Fruit fly (Drosophila melanogaster) whole organism, embryonic: ENCODE measurements around the gene CG17032.

Experiments
- CG10267 ChIP-seq: fragments of 200-800 bp; sonication (Bioruptor generic); optimal IDR thresholded peaks from 2 replicates; lab custom pipeline; 2018; ENCODE audit warnings: missing biosample characterization, mild to moderate bottlenecking, missing genetic modification characterization, moderate library complexity
- CG10565 ChIP-seq: fragments of 200-800 bp; sonication (Bioruptor generic); optimal IDR thresholded peaks from 3 replicates; lab custom pipeline; 2016; ENCODE audit warnings: missing biosample characterization, mild to moderate bottlenecking, missing genetic modification characterization
- CG11723 ChIP-seq: fragments of 200-800 bp; sonication (Bioruptor generic); optimal IDR thresholded peaks from 2 replicates; lab custom pipeline; 2017; ENCODE audit warnings: missing biosample characterization, mild to moderate bottlenecking, missing genetic modification characterization
- CG12104 ChIP-seq: fragments of 200-800 bp; sonication (Bioruptor generic); optimal IDR thresholded peaks from 3 replicates; lab custom pipeline; 2016; ENCODE audit warnings: missing biosample characterization, missing genetic modification characterization
- CG12744 ChIP-seq: fragments of 200-800 bp; sonication (Bioruptor generic); optimal IDR thresholded peaks from 2 replicates; lab custom pipeline; 2016; ENCODE audit warnings: missing biosample characterization, missing genetic modification characterization
- CG1647 ChIP-seq: fragments of 200-800 bp; sonication (Bioruptor generic); optimal IDR thresholded peaks from 3 replicates; lab custom pipeline; 2016; ENCODE audit warnings: missing biosample characterization, missing genetic modification characterization
- CG16813 ChIP-seq: fragments of 200-800 bp; sonication (Bioruptor generic); IDR thresholded peaks from 3 replicates; pipeline ENCODE4 v1.3.6; 2022; ENCODE audit warnings: missing biosample characterization, missing genetic modification characterization; ENCODE audit not compliant: partially characterized antibody
- CG17568 ChIP-seq: fragments of 200-800 bp; sonication (Bioruptor generic); optimal IDR thresholded peaks from 2 replicates; lab custom pipeline; 2018; ENCODE audit warnings: missing biosample characterization, mild to moderate bottlenecking, missing genetic modification characterization, moderate library complexity
- CG2712 ChIP-seq: fragments of 200-800 bp; optimal IDR thresholded peaks from 3 replicates; lab custom pipeline; 2019; ENCODE audit warnings: missing biosample characterization, mild to moderate bottlenecking, missing genetic modification characterization, moderate library complexity
- CG2889 ChIP-seq: fragments of 200-800 bp; sonication (Bioruptor generic); IDR thresholded peaks from 3 replicates; pipeline ENCODE4 v1.3.6; 2022; ENCODE audit warnings: missing biosample characterization, missing genetic modification characterization
- CG30431 ChIP-seq: fragments of 200-800 bp; sonication (Bioruptor generic); optimal IDR thresholded peaks from 2 replicates; lab custom pipeline; 2017; ENCODE audit warnings: missing biosample characterization, missing genetic modification characterization
- CG3407 ChIP-seq: fragments of 200-800 bp; sonication (Bioruptor generic); optimal IDR thresholded peaks from 2 replicates; lab custom pipeline; 2018; ENCODE audit warnings: missing biosample characterization, mild to moderate bottlenecking, missing genetic modification characterization
- CG6254 ChIP-seq: fragments of 200-800 bp; sonication (Bioruptor generic); optimal IDR thresholded peaks from 3 replicates; lab custom pipeline; 2017; ENCODE audit warnings: mild to moderate bottlenecking, missing biosample characterization, missing genetic modification reagents, missing genetic modification characterization
- CG7372 ChIP-seq: fragments of 200-800 bp; sonication (Bioruptor generic); IDR thresholded peaks from 2 replicates; pipeline ENCODE4 v1.3.6; 2022; ENCODE audit warnings: missing biosample characterization, missing genetic modification characterization
- CG8388 ChIP-seq: fragments of 200-800 bp; sonication (Bioruptor generic); optimal IDR thresholded peaks from 2 replicates; lab custom pipeline; 2019; ENCODE audit warnings: missing biosample characterization, mild to moderate bottlenecking, missing genetic modification characterization, moderate library complexity
- CG8944 ChIP-seq: fragments of 200-800 bp; sonication (Bioruptor generic); optimal IDR thresholded peaks from 3 replicates; lab custom pipeline; 2016; ENCODE audit warnings: missing biosample characterization, missing genetic modification characterization
- CG9437 ChIP-seq: fragments of 200-800 bp; sonication (Bioruptor generic); optimal IDR thresholded peaks from 2 replicates; lab custom pipeline; 2018; ENCODE audit warnings: missing biosample characterization, mild to moderate bottlenecking, missing genetic modification characterization
- CG9797 ChIP-seq: fragments of 200-800 bp; sonication (Bioruptor generic); optimal IDR thresholded peaks from 3 replicates; lab custom pipeline; 2018; ENCODE audit warnings: missing biosample characterization, mild to moderate bottlenecking, missing genetic modification characterization
- Camta ChIP-seq: fragments of 200-800 bp; sonication (Bioruptor generic); optimal IDR thresholded peaks from 2 replicates; lab custom pipeline; 2016; ENCODE audit warnings: missing biosample characterization, missing genetic modification characterization
- Chrac-16 ChIP-seq: fragments of 200-800 bp; sonication (Bioruptor generic); optimal IDR thresholded peaks from 3 replicates; lab custom pipeline; 2016; ENCODE audit warnings: missing biosample characterization, missing genetic modification characterization
- D ChIP-seq, 2 experiments: fragments of 200-800 bp in 1 of 2; fragments of >200 bp in 1 of 2; sonication (Bioruptor generic) in 1 of 2; optimal IDR thresholded peaks; 2 replicates in 1 of 2; 3 replicates in 1 of 2; lab custom pipeline; 2017; ENCODE audit warnings: mild to moderate bottlenecking in 1 of 2, missing biosample characterization in 1 of 2, missing genetic modification characterization in 1 of 2, missing genetic modification reagents in 1 of 2
- Gsc ChIP-seq: fragments of 200-800 bp; sonication (Bioruptor generic); IDR thresholded peaks from 2 replicates; pipeline ENCODE4 v1.3.6; 2022; ENCODE audit warnings: missing biosample characterization, missing genetic modification characterization
- HHEX ChIP-seq: fragments of 200-800 bp; sonication (Bioruptor generic); optimal IDR thresholded peaks from 3 replicates; lab custom pipeline; 2017; ENCODE audit warnings: missing biosample characterization, mild to moderate bottlenecking, missing genetic modification characterization, missing genetic modification reagents
- HLH54F ChIP-seq: fragments of 200-800 bp; sonication (Bioruptor generic); optimal IDR thresholded peaks from 3 replicates; lab custom pipeline; 2016; ENCODE audit warnings: missing biosample characterization, missing genetic modification characterization
- PHDP ChIP-seq: fragments of 200-800 bp; sonication (Bioruptor generic); optimal IDR thresholded peaks from 3 replicates; lab custom pipeline; 2018; ENCODE audit warnings: missing biosample characterization, mild to moderate bottlenecking, missing genetic modification characterization, moderate library complexity
- Ptx1 ChIP-seq: fragments of 200-800 bp; sonication (Bioruptor generic); IDR thresholded peaks from 2 replicates; pipeline ENCODE4 v1.3.6; 2022; ENCODE audit warnings: missing biosample characterization, missing genetic modification characterization
- abd-A ChIP-seq: fragments of 200-800 bp; sonication (Bioruptor generic); optimal IDR thresholded peaks from 3 replicates; lab custom pipeline; 2019; ENCODE audit warnings: missing biosample characterization, mild to moderate bottlenecking, missing genetic modification characterization, moderate library complexity
- ac ChIP-seq: fragments of 200-800 bp; sonication (Bioruptor generic); optimal IDR thresholded peaks from 3 replicates; lab custom pipeline; 2017; ENCODE audit warnings: missing biosample characterization, mild to moderate bottlenecking, missing genetic modification characterization
- ase ChIP-seq: fragments of 200-800 bp; sonication (Bioruptor generic); IDR thresholded peaks from 3 replicates; pipeline ENCODE4 v1.3.6; 2022; ENCODE audit warnings: missing biosample characterization, missing genetic modification characterization
- btn ChIP-seq: fragments of 200-800 bp; sonication (Bioruptor generic); optimal IDR thresholded peaks from 2 replicates; lab custom pipeline; 2016; ENCODE audit warnings: missing biosample characterization, missing genetic modification characterization
- chif ChIP-seq, 2 experiments: fragments of 200-800 bp; sonication (Bioruptor generic); optimal IDR thresholded peaks; 3 replicates each; lab custom pipeline; 2016; ENCODE audit warnings: missing biosample characterization in 2 of 2, missing genetic modification characterization in 2 of 2
- corto ChIP-seq: fragments of 200-800 bp; sonication (Bioruptor generic); optimal IDR thresholded peaks from 2 replicates; lab custom pipeline; 2016; ENCODE audit warnings: missing biosample characterization, mild to moderate bottlenecking, missing genetic modification characterization, moderate library complexity
- dati ChIP-seq: fragments of 200-800 bp; sonication (Bioruptor generic); IDR thresholded peaks from 2 replicates; pipeline ENCODE4 v1.3.6; 2022; ENCODE audit warnings: missing biosample characterization, missing genetic modification characterization
- dimm ChIP-seq: fragments of 200-800 bp; sonication (Bioruptor generic); IDR thresholded peaks from 2 replicates; pipeline ENCODE4 v1.3.6; 2022; ENCODE audit warnings: missing biosample characterization, missing genetic modification characterization
- eve ChIP-seq, 2 experiments: fragments of >200 bp; optimal IDR thresholded peaks; 2 replicates each; lab custom pipeline; 2017; ENCODE audit warnings: missing biosample characterization in 2 of 2, missing genetic modification characterization in 2 of 2
- gem ChIP-seq: fragments of 200-800 bp; sonication (Bioruptor generic); optimal IDR thresholded peaks from 2 replicates; lab custom pipeline; 2019; ENCODE audit warnings: missing biosample characterization, mild to moderate bottlenecking, missing genetic modification characterization, moderate library complexity
- grn ChIP-seq: fragments of 200-800 bp; sonication (Bioruptor generic); optimal IDR thresholded peaks from 3 replicates; lab custom pipeline; 2017; ENCODE audit warnings: missing biosample characterization, missing genetic modification characterization
- lbe ChIP-seq: fragments of 200-800 bp; sonication (Bioruptor generic); optimal IDR thresholded peaks from 2 replicates; lab custom pipeline; 2016; ENCODE audit warnings: missing biosample characterization, mild to moderate bottlenecking, missing genetic modification characterization
- ranshi ChIP-seq: fragments of 200-800 bp; sonication (Bioruptor generic); IDR thresholded peaks from 2 replicates; pipeline ENCODE4 v1.3.6; 2022; ENCODE audit warnings: missing biosample characterization, missing genetic modification characterization
- run ChIP-seq: fragments of 200-800 bp; sonication (Bioruptor generic); optimal IDR thresholded peaks from 3 replicates; lab custom pipeline; 2018; ENCODE audit warnings: missing biosample characterization, mild to moderate bottlenecking, missing genetic modification characterization
- seq ChIP-seq: fragments of 200-800 bp; sonication (Bioruptor generic); IDR thresholded peaks from 2 replicates; pipeline ENCODE4 v1.3.6; 2022; ENCODE audit warnings: missing biosample characterization, missing genetic modification characterization
- sisA ChIP-seq: fragments of 200-800 bp; sonication (Bioruptor generic); IDR thresholded peaks from 2 replicates; pipeline ENCODE4 v1.3.6; 2022; ENCODE audit warnings: missing biosample characterization, missing genetic modification characterization
- slbo ChIP-seq: fragments of 200-800 bp; sonication (Bioruptor generic); IDR thresholded peaks from 2 replicates; pipeline ENCODE4 v1.3.6; 2022; ENCODE audit warnings: missing biosample characterization, missing genetic modification characterization
- so ChIP-seq: fragments of 200-800 bp; sonication (Bioruptor generic); IDR thresholded peaks from 3 replicates; pipeline ENCODE4 v1.3.6; 2022; ENCODE audit warnings: missing biosample characterization, missing genetic modification characterization
- sob ChIP-seq: fragments of 200-800 bp; sonication (Bioruptor generic); IDR thresholded peaks from 2 replicates; pipeline ENCODE4 v1.3.6; 2022; ENCODE audit warnings: missing biosample characterization, missing genetic modification characterization
- ssp ChIP-seq: fragments of 200-800 bp; sonication (Bioruptor generic); IDR thresholded peaks from 2 replicates; pipeline ENCODE4 v1.3.6; 2022; ENCODE audit warnings: missing biosample characterization, missing genetic modification characterization
- tgo ChIP-seq: fragments of 200-800 bp; sonication (Bioruptor generic); IDR thresholded peaks from 3 replicates; pipeline ENCODE4 v1.3.6; 2022; ENCODE audit warnings: missing biosample characterization, missing genetic modification characterization
- twi ChIP-seq: fragments of 200-800 bp; optimal IDR thresholded peaks from 2 replicates; lab custom pipeline; 2019; ENCODE audit warnings: missing biosample characterization, mild to moderate bottlenecking, missing genetic modification characterization, moderate library complexity
- tx ChIP-seq: fragments of 200-800 bp; sonication (Bioruptor generic); optimal IDR thresholded peaks from 2 replicates; lab custom pipeline; 2016; ENCODE audit warnings: missing biosample characterization, missing genetic modification characterization
- unpg ChIP-seq: fragments of 200-800 bp; sonication (Bioruptor generic); optimal IDR thresholded peaks from 3 replicates; lab custom pipeline; 2018; ENCODE audit warnings: missing biosample characterization, mild to moderate bottlenecking, missing genetic modification characterization, moderate library complexity

CG17032 gene

DNA sequence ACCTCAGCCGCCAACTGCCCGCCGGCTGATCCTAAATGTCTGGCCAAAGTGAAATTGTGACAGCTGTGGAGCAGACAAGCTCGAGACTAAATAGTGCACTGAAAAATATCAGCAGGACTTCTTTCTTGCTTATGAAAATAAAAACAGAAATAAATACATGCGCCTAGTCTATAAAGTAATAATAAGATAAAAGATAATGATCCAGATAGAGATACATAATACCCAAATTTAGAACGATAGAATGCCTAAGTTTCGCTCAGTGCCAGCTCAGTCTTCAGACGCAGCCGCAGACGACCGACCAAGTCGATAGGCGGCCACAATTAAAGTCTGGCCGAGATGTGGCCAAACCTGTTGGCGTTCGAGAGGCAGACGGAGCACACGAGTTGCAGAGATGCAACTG lies 17.8 kb upstream of the CG17032 start (continued):
- TF ChIP-seq CG10267 (tag; lab: Kevin White, UChicago), result peak; percentile 48
- no peak for TF ChIP-seq tx (GFP tag; lab: Kevin White, UChicago)
- TF ChIP-seq CG30431 (GFP tag; lab: Kevin White, UChicago), result peak; percentile 30
- TF ChIP-seq gem (tag; lab: Kevin White, UChicago), result peak; percentile 74
- TF ChIP-seq eve (GFP tag; optimal IDR thresholded peaks at IDR 0.05; lab: Kevin White, UChicago), result peak in 1 of 2 experiments; percentile 26
- no peak for TF ChIP-seq sob (GFP tag; lab: Robert Waterston, UW)
- peak; percentile 30 for TF ChIP-seq Chrac-16
- TF ChIP-seq btn (GFP tag; lab: Kevin White, UChicago), result peak; percentile 42
- no peak for TF ChIP-seq CG10565 (GFP tag; lab: Kevin White, UChicago)
- peak; percentile 79 for TF ChIP-seq CG2712 (tag; lab: Kevin White, UChicago)
- TF ChIP-seq Gsc, result 0 out of 2 replicates have a peak, but pooled peaks have one; percentile 12
- peak; percentile 8 for TF ChIP-seq HLH54F (GFP tag; lab: Kevin White, UChicago)
- peak; percentile 9 for TF ChIP-seq HHEX (GFP tag; lab: Kevin White, UChicago)
- no peak for TF ChIP-seq CG9797 (GFP tag; lab: Kevin White, UChicago)
- peak; percentile 63 for TF ChIP-seq dimm
- peak; percentile 24 for TF ChIP-seq CG3407 (GFP tag; lab: Kevin White, UChicago)
- peak; percentile 41 for TF ChIP-seq CG11723 (GFP tag; lab: Kevin White, UChicago)
- TF ChIP-seq dati (GFP tag; lab: Robert Waterston, UW), result no peak
- TF ChIP-seq run (tag; lab: Kevin White, UChicago), result peak; percentile 13
- TF ChIP-seq corto, result peak; percentile 47
- no peak for TF ChIP-seq CG12744
- TF ChIP-seq D (optimal IDR thresholded peaks at IDR 0.05; lab: Kevin White, UChicago), result no peak
- TF ChIP-seq D (GFP tag; optimal IDR thresholded peaks at IDR 0.05; lab: Kevin White, UChicago), result peak; percentile 65
- TF ChIP-seq CG12104 (GFP tag; lab: Kevin White, UChicago), result peak; percentile 31
- TF ChIP-seq unpg (GFP tag; lab: Kevin White, UChicago), result peak; percentile 61
- TF ChIP-seq twi (tag; lab: Kevin White, UChicago), result no peak
- TF ChIP-seq CG8944 (GFP tag; lab: Kevin White, UChicago), result peak; percentile 39
- peak; percentile 62; the same call in 2 of the 3 replicates for TF ChIP-seq ase (GFP tag; lab: Robert Waterston, UW)
- peak; percentile 68 for TF ChIP-seq ranshi
- no peak for TF ChIP-seq ac (GFP tag; lab: Kevin White, UChicago)
- peak; percentile 74 for TF ChIP-seq Ptx1
- TF ChIP-seq seq, result no peak
- no peak for TF ChIP-seq CG16813 (GFP tag; lab: Robert Waterston, UW)
- peak; percentile 62 for TF ChIP-seq CG6254 (GFP tag; lab: Kevin White, UChicago)
- peak; percentile 69 for TF ChIP-seq lbe
- TF ChIP-seq ssp (GFP tag; lab: Robert Waterston, UW), result 0 out of 2 replicates have a peak, but pooled peaks have one; percentile 48
- peak; percentile 82; the same call in 1 of the 2 replicates for TF ChIP-seq sisA (GFP tag; lab: Robert Waterston, UW)
- TF ChIP-seq PHDP (tag; lab: Kevin White, UChicago), result peak; percentile 67
- peak; percentile 51 to 59 for TF ChIP-seq chif (GFP tag; optimal IDR thresholded peaks at IDR 0.05; lab: Kevin White, UChicago)
- no peak for TF ChIP-seq abd-A (tag; lab: Kevin White, UChicago)
- TF ChIP-seq tgo (GFP tag; lab: Robert Waterston, UW), result peak; percentile 45; the same call in 1 of the 3 replicates
- TF ChIP-seq grn, result no peak
- TF ChIP-seq CG7372 (GFP tag; lab: Robert Waterston, UW), result 0 out of 2 replicates have a peak, but pooled peaks have one; percentile 37
- peak; percentile 41 for TF ChIP-seq CG9437 (GFP tag; lab: Kevin White, UChicago)
- peak; percentile 50; the same call in 1 of the 3 replicates for TF ChIP-seq so (GFP tag; lab: Robert Waterston, UW)
- TF ChIP-seq CG2889 (GFP tag; lab: Robert Waterston, UW), result 0 out of 3 replicates have a peak, but pooled peaks have one; percentile 41
- peak; percentile 62 for TF ChIP-seq CG8388 (GFP tag; lab: Kevin White, UChicago)
- TF ChIP-seq CG1647 (GFP tag; lab: Kevin White, UChicago), result peak; percentile 56
- peak; percentile 14 for TF ChIP-seq CG17568 (GFP tag; lab: Kevin White, UChicago)
- peak; percentile 70 for TF ChIP-seq slbo (GFP tag; lab: Robert Waterston, UW)
- TF ChIP-seq Camta (GFP tag; lab: Kevin White, UChicago), result peak; percentile 54
